Fruit fly (Drosophila melanogaster): ENCODE data around the gene CG13318.
A peak's percentile ranks its signal among the peaks of the same experiment; 100 is the strongest.

Gene CG13318

dm6 chr3R:8747134-8747870 lies 25.2 kb downstream of the CG13318 start, which contains the start of the genes CG9801 and Nasp (continued):
- TF ChIP-seq Dip2 (GFP tag; IDR thresholded peaks at IDR 0.05) = no peak
- no peak for TF ChIP-seq CG4328 (GFP tag; optimal IDR thresholded peaks at IDR 0.05)
- TF ChIP-seq bsh (GFP tag; optimal IDR thresholded peaks at IDR 0.05) = peak in 1 of 2 experiments; percentile 19
- TF ChIP-seq CG4820 (GFP tag; optimal IDR thresholded peaks at IDR 0.05) = no peak
- TF ChIP-seq CG13123 (GFP tag; optimal IDR thresholded peaks at IDR 0.05) = no peak
- TF ChIP-seq sr (GFP tag; IDR thresholded peaks at IDR 0.05) = 0 out of 3 replicates have a peak, but pooled peaks have one; percentile 8
- TF ChIP-seq CG15479 (GFP tag; optimal IDR thresholded peaks at IDR 0.05) = no peak
- peak; percentile 11 for TF ChIP-seq dmrt11E (tag; optimal IDR thresholded peaks at IDR 0.05)
- peak; percentile 94 for TF ChIP-seq CG9797 (GFP tag; optimal IDR thresholded peaks at IDR 0.05)
- TF ChIP-seq luna (GFP tag; optimal IDR thresholded peaks at IDR 0.05) = no peak
- TF ChIP-seq CG16779 (GFP tag; IDR thresholded peaks at IDR 0.05) = no peak
- no peak for TF ChIP-seq seq (GFP tag; IDR thresholded peaks at IDR 0.05)
- TF ChIP-seq CG8089 (GFP tag; optimal IDR thresholded peaks at IDR 0.05) = no peak
- TF ChIP-seq Blimp-1 (GFP tag; optimal IDR thresholded peaks at IDR 0.05) = peak; percentile 16
- no peak for TF ChIP-seq prd (optimal IDR thresholded peaks at IDR 0.05)
- TF ChIP-seq prd (GFP tag; IDR thresholded peaks at IDR 0.05) = peak; percentile 22; the same call in 1 of the 3 replicates
- peak; percentile 20 for TF ChIP-seq CG12155 (GFP tag; optimal IDR thresholded peaks at IDR 0.05)
- TF ChIP-seq chinmo (GFP tag; IDR thresholded peaks at IDR 0.05; ENCODE audit: partially characterized antibody) = peak; percentile 82; the same call in 2 of the 4 replicates
- TF ChIP-seq twi (tag; optimal IDR thresholded peaks at IDR 0.05) = peak; percentile 9
- no peak for TF ChIP-seq Lpt (GFP tag; optimal IDR thresholded peaks at IDR 0.05)
- TF ChIP-seq onecut (GFP tag; IDR thresholded peaks at IDR 0.05) = peak; percentile 31
- TF ChIP-seq Antp (GFP tag; optimal IDR thresholded peaks at IDR 0.05) = peak; percentile 50
- peak; percentile 35 for TF ChIP-seq Dad (GFP tag; optimal IDR thresholded peaks at IDR 0.05)
- peak; percentile 30 for TF ChIP-seq CG2678 (tag; optimal IDR thresholded peaks at IDR 0.05)
- TF ChIP-seq fd3F (GFP tag; optimal IDR thresholded peaks at IDR 0.05) = peak; percentile 24
- TF ChIP-seq CG17328 (GFP tag; IDR thresholded peaks at IDR 0.05) = 0 out of 2 replicates have a peak, but pooled peaks have one; percentile 31
- no peak for TF ChIP-seq klu (GFP tag; IDR thresholded peaks at IDR 0.05)
- TF ChIP-seq CG15601 (tag; optimal IDR thresholded peaks at IDR 0.05) = peak; percentile 44
- peak; percentile 81 for TF ChIP-seq BEAF-32 (GFP tag; optimal IDR thresholded peaks at IDR 0.05)
- no peak for TF ChIP-seq Nf-YB (GFP tag; optimal IDR thresholded peaks at IDR 0.05)
- TF ChIP-seq lmd (GFP tag; IDR thresholded peaks at IDR 0.05) = peak; percentile 25; the same call in 1 of the 2 replicates
- TF ChIP-seq slbo (GFP tag; IDR thresholded peaks at IDR 0.05) = peak; percentile 31; the same call in 1 of the 2 replicates
- TF ChIP-seq Stat92E (GFP tag; optimal IDR thresholded peaks at IDR 0.05) = peak in 1 of 3 experiments; percentile 63
- peak; percentile 63 for TF ChIP-seq lab (GFP tag; optimal IDR thresholded peaks at IDR 0.05)
- peak; percentile 84 for TF ChIP-seq bbx (GFP tag; IDR thresholded peaks at IDR 0.05; ENCODE audit: partially characterized antibody)
- TF ChIP-seq kah (GFP tag; optimal IDR thresholded peaks at IDR 0.05) = peak; percentile 20
- TF ChIP-seq ase (GFP tag; IDR thresholded peaks at IDR 0.05) = 0 out of 3 replicates have a peak, but pooled peaks have one; percentile 9
- TF ChIP-seq sug (tag; optimal IDR thresholded peaks at IDR 0.05) = no peak
- TF ChIP-seq ap (GFP tag; IDR thresholded peaks at IDR 0.05) = no peak
- no peak for TF ChIP-seq crol (GFP tag; IDR thresholded peaks at IDR 0.05)
- TF ChIP-seq CG10654 (GFP tag; optimal IDR thresholded peaks at IDR 0.05) = no peak
- TF ChIP-seq tgo (GFP tag; IDR thresholded peaks at IDR 0.05) = no peak
- TF ChIP-seq Gsc (GFP tag; IDR thresholded peaks at IDR 0.05) = no peak
- TF ChIP-seq Nf-YC (tag; optimal IDR thresholded peaks at IDR 0.05) = peak; percentile 20
- no peak for TF ChIP-seq hkb (optimal IDR thresholded peaks at IDR 0.05)
- TF ChIP-seq hkb (GFP tag; IDR thresholded peaks at IDR 0.05) = peak; percentile 24; the same call in 1 of the 2 replicates
- TF ChIP-seq CG17912 (GFP tag; optimal IDR thresholded peaks at IDR 0.05) = peak; percentile 35
- no peak for TF ChIP-seq Usf (GFP tag; optimal IDR thresholded peaks at IDR 0.05)
- peak; percentile 14 for TF ChIP-seq CG15696 (tag; optimal IDR thresholded peaks at IDR 0.05)

Measured in whole organism, embryonic.